Fruit fly (Drosophila melanogaster) whole organism, adult: Measurements from ENCODE around the gene Sfp84E.

Experiments used
- CG11617 ChIP-seq: fragments of 200-800 bp; sonication (Bioruptor generic); optimal IDR thresholded peaks from 2 replicates; lab custom pipeline; 2017; ENCODE audit warnings: mild to moderate bottlenecking, missing biosample characterization, missing genetic modification reagents, missing genetic modification characterization
- CG12768 ChIP-seq: fragments of 200-800 bp; sonication (Bioruptor generic); optimal IDR thresholded peaks from 2 replicates; lab custom pipeline; 2017; ENCODE audit warnings: missing biosample characterization, missing genetic modification characterization, mild to moderate bottlenecking, moderate library complexity, missing genetic modification reagents
- CG14711 ChIP-seq: fragments of 200-800 bp; sonication (Bioruptor generic); optimal IDR thresholded peaks from 2 replicates; lab custom pipeline; 2018; ENCODE audit warnings: missing biosample characterization, mild to moderate bottlenecking, missing genetic modification characterization, moderate library complexity
- CG1620 ChIP-seq: fragments of 200-800 bp; sonication (Bioruptor generic); optimal IDR thresholded peaks from 2 replicates; lab custom pipeline; 2016; ENCODE audit warnings: missing biosample characterization, missing genetic modification characterization
- CG33017 ChIP-seq: fragments of 200-800 bp; sonication (Bioruptor generic); optimal IDR thresholded peaks from 2 replicates; lab custom pipeline; 2018; ENCODE audit warnings: missing biosample characterization, mild to moderate bottlenecking, missing genetic modification characterization, moderate library complexity
- CG5204 ChIP-seq: fragments of 200-800 bp; sonication (Bioruptor generic); optimal IDR thresholded peaks from 2 replicates; lab custom pipeline; 2016; ENCODE audit warnings: missing biosample characterization, missing genetic modification characterization
- CG7045 ChIP-seq: fragments of 200-800 bp; sonication (Bioruptor generic); optimal IDR thresholded peaks from 2 replicates; lab custom pipeline; 2017; ENCODE audit warnings: missing biosample characterization, mild to moderate bottlenecking, missing genetic modification characterization
- CG7101 ChIP-seq: fragments of 200-800 bp; sonication (Bioruptor generic); optimal IDR thresholded peaks from 2 replicates; lab custom pipeline; 2018; ENCODE audit warnings: missing biosample characterization, mild to moderate bottlenecking, missing genetic modification characterization, moderate library complexity
- Clk ChIP-seq: fragments of 200-800 bp; sonication (Bioruptor generic); optimal IDR thresholded peaks from 2 replicates; lab custom pipeline; 2017; ENCODE audit warnings: missing biosample characterization, missing genetic modification characterization
- Crg-1 ChIP-seq: fragments of 200-800 bp; sonication (Bioruptor generic); optimal IDR thresholded peaks from 2 replicates; lab custom pipeline; 2016; ENCODE audit warnings: missing biosample characterization, missing genetic modification characterization
- Hr96 ChIP-seq: fragments of 200-800 bp; sonication (Bioruptor generic); optimal IDR thresholded peaks from 2 replicates; lab custom pipeline; 2016; ENCODE audit warnings: missing biosample characterization, missing genetic modification characterization
- Mnt ChIP-seq: fragments of 200-800 bp; sonication (Bioruptor generic); optimal IDR thresholded peaks from 2 replicates; lab custom pipeline; 2016; ENCODE audit warnings: missing biosample characterization, mild to moderate bottlenecking, missing genetic modification characterization
- bab1 ChIP-seq: fragments of 200-800 bp; sonication (Bioruptor generic); optimal IDR thresholded peaks from 3 replicates; lab custom pipeline; 2019; ENCODE audit warnings: missing biosample characterization, mild to moderate bottlenecking, missing genetic modification characterization, moderate library complexity
- cic ChIP-seq: fragments of 200-800 bp; sonication (Bioruptor generic); optimal IDR thresholded peaks from 2 replicates; lab custom pipeline; 2017; ENCODE audit warnings: missing biosample characterization, mild to moderate bottlenecking, missing genetic modification characterization, moderate library complexity
- cnc ChIP-seq, 2 experiments: fragments of >200 bp; optimal IDR thresholded peaks; 2 replicates each; lab custom pipeline; 2017
- kay ChIP-seq: fragments of 200-800 bp; sonication (Bioruptor generic); peaks from one replicate; lab custom pipeline; 2016; ENCODE audit warnings: missing biosample characterization, missing genetic modification characterization, borderline replicate concordance
- ovo ChIP-seq: fragments of 200-800 bp; sonication (Bioruptor generic); optimal IDR thresholded peaks from 2 replicates; lab custom pipeline; 2016; ENCODE audit warnings: missing biosample characterization, missing genetic modification characterization
- pad ChIP-seq: fragments of 200-800 bp; sonication (Bioruptor generic); optimal IDR thresholded peaks from 3 replicates; lab custom pipeline; 2017; ENCODE audit warnings: missing biosample characterization, missing genetic modification characterization, mild to moderate bottlenecking, moderate library complexity, missing genetic modification reagents
- tj ChIP-seq: fragments of 200-800 bp; sonication (Bioruptor generic); optimal IDR thresholded peaks from 3 replicates; lab custom pipeline; 2017; ENCODE audit warnings: missing biosample characterization, mild to moderate bottlenecking, missing genetic modification characterization, moderate library complexity
- toe ChIP-seq: fragments of 200-800 bp; sonication (Bioruptor generic); optimal IDR thresholded peaks from 2 replicates; lab custom pipeline; 2016; ENCODE audit warnings: missing biosample characterization, missing genetic modification characterization

Gene Sfp84E

dm6 chr3R:7980222-7980621, at the start of gene Sfp84E:
Gene Sfp84E (minus strand): TSS chr3R:7980322.
- TF ChIP-seq bab1 (GFP tag; lab: Kevin White, UChicago) (no peak), CG12768 (GFP tag; lab: Kevin White, UChicago) (no peak), Hr96 (no peak), Mnt (GFP tag; lab: Kevin White, UChicago) (no peak), Clk (no peak), cic (GFP tag; lab: Kevin White, UChicago) (no peak), CG7101 (tag; lab: Kevin White, UChicago) (no peak), pad (no peak), CG1620 (no peak), CG5204 (no peak), kay (no peak), CG14711 (tag; lab: Kevin White, UChicago) (no peak), cnc (optimal IDR thresholded peaks at IDR 0.05; lab: Kevin White, UChicago) (no peak), Crg-1 (no peak), ovo (GFP tag; lab: Kevin White, UChicago) (no peak)

DNA sequence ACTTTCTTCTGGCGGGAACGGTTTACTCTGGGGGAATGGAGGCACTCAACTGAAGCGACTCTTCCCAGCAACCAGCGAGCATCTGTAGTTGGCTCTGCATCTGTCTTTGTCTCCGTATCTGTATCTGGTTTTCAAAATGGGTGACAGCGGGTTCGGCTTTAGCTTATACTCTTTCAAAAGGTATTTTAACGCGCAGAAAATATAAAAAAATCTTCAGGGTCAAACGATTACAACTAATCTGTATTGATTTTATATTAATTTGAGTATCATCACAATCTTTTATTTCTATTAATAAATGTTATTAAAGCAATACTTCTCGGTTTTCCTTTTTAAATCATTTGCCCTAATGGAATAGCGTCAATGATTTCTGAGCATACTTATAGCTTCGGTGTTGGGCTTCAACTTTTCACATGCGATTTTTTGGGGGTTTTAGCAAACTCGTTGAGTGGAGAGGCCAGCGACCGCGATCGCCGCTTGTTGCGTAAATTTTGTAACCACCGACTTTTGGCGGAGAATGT, 49.4 kb upstream of the Sfp84E start, which contains the start of gene ImpE3:
Gene ImpE3 (minus strand): TSS at position 51 of the 518 bp plus-strand sequence.
- TF ChIP-seq CG1620: no peak
- no peak for TF ChIP-seq Crg-1
- TF ChIP-seq CG12768 (GFP tag; lab: Kevin White, UChicago): no peak
- TF ChIP-seq Hr96: no peak
- TF ChIP-seq Clk: no peak
- TF ChIP-seq CG14711 (tag; lab: Kevin White, UChicago): no peak
- TF ChIP-seq CG11617 (GFP tag; lab: Kevin White, UChicago): no peak
- no peak for TF ChIP-seq cic (GFP tag; lab: Kevin White, UChicago)
- TF ChIP-seq bab1 (GFP tag; lab: Kevin White, UChicago): no peak
- no peak for TF ChIP-seq kay
- TF ChIP-seq CG33017 (tag; lab: Kevin White, UChicago): no peak
- TF ChIP-seq pad: no peak
- no peak for TF ChIP-seq Mnt (GFP tag; lab: Kevin White, UChicago)
- TF ChIP-seq tj (GFP tag; lab: Kevin White, UChicago): no peak
- TF ChIP-seq CG7045 (GFP tag; lab: Kevin White, UChicago): no peak
- no peak for TF ChIP-seq CG7101 (tag; lab: Kevin White, UChicago)
- TF ChIP-seq ovo (GFP tag; lab: Kevin White, UChicago): no peak

DNA sequence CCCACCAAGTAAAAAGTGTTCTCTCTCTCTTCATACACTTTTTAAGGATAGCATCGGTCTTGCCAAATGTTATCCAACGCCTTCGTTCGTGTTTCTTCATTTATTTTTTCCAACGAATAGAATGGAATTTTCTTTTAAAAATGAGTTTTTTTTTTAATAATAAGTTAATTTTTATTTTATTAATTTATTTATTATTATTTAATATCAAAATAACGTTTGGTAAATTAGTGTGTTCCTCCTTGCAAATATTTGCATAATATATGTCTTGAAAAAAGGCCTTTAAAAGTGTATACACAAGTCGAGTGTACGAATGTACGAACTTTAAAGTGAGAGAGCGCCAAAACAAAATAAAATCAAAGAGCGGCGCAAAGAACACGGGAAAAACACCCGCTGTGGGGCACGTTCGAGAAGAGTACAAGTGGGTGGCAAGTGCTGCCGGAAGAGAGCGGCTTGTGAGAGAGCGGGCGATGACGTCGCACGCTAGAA, 47.1 kb upstream of the Sfp84E start:
- no peak for TF ChIP-seq Clk
- TF ChIP-seq CG12768 (GFP tag; lab: Kevin White, UChicago): peak; percentile 42
- TF ChIP-seq CG11617 (GFP tag; lab: Kevin White, UChicago): peak; percentile 71
- no peak for TF ChIP-seq CG14711 (tag; lab: Kevin White, UChicago)
- TF ChIP-seq tj (GFP tag; lab: Kevin White, UChicago): peak; percentile 35
- TF ChIP-seq CG7045 (GFP tag; lab: Kevin White, UChicago): peak; percentile 57
- TF ChIP-seq bab1 (GFP tag; lab: Kevin White, UChicago): peak; percentile 13
- TF ChIP-seq pad: peak; percentile 1
- TF ChIP-seq CG7101 (tag; lab: Kevin White, UChicago): peak; percentile 68
- TF ChIP-seq CG33017 (tag; lab: Kevin White, UChicago): peak; percentile 81
- TF ChIP-seq cnc (optimal IDR thresholded peaks at IDR 0.05; lab: Kevin White, UChicago): no peak
- TF ChIP-seq Crg-1: no peak
- no peak for TF ChIP-seq CG1620

DNA sequence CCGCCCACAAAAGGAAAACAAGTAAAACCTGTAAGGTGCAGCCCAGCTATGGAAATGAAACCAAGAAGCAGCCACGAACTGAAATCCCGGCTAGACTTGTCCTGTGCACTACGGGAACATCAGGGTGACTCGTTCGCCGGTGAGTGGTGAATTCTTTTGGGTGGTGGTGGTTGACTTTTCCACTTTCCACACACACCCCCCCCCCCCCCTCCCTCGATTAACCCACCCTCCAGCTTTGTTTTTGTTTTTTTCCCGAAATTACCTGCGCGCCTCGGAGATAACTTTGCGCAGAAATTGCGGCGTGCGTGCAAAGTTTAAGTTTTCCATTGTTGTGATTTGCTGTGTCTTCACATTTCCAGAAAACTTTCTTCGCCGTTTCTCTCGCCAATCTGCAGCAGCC, 46.4 kb upstream of the Sfp84E start:
- TF ChIP-seq toe (GFP tag; lab: Kevin White, UChicago) (no peak), CG5204 (no peak), Mnt (GFP tag; lab: Kevin White, UChicago) (no peak), cic (GFP tag; lab: Kevin White, UChicago) (no peak), CG14711 (tag; lab: Kevin White, UChicago) (no peak), CG1620 (no peak), Crg-1 (no peak), CG11617 (GFP tag; lab: Kevin White, UChicago) (no peak), Hr96 (no peak), cnc (optimal IDR thresholded peaks at IDR 0.05; lab: Kevin White, UChicago) (no peak), CG33017 (tag; lab: Kevin White, UChicago) (no peak), bab1 (GFP tag; lab: Kevin White, UChicago) (no peak), Clk (no peak), CG12768 (GFP tag; lab: Kevin White, UChicago) (no peak), tj (GFP tag; lab: Kevin White, UChicago) (no peak)

DNA sequence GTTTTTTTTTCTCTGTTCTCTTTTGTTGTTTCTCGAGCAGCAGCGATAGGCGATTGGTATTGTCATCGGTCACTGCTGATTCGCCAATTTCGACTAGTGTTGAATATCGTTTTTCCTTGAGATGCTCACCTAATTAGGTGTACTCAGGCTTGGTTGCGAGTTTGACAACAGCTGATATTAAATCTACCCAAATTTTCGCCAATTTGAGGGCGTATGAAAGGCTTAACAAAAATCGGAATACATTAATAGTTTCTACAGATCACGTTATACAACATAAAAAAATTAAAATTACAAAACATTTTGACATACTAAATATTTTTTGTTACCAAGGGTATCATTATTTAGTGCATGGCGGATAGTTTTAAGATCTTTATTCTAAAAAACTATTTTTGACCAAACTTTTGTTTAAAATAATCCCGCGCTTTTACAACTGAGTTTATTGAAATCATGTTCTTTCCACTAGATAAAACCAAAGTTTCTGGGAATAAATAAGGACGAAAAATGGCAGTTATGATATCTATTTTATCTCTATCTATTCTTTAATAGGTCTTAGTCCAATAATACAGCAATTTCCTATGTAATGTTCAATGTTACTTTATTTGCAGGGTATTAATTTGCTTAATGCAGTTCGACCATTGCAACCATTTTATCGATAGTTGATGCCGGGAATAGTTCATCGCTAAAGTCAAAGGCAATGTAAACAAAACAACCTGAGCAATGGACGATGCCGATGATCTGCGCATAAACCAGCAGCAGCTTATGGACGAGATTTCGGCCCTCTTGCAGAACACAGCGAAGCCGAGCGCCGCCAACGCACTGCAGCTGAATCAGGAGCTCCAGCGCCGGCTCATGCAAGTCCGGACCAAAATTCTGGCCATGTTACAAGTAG, 33.2 kb upstream of the Sfp84E start, which contains the start of the genes CG10435 and Pbp95:
Gene CG10435 (minus strand): TSS at position 81 of the 889 bp plus-strand sequence.
Gene Pbp95 (plus strand): TSS at position 671 of the 889 bp plus-strand sequence.
- peak; percentile 49 for TF ChIP-seq pad
- peak; percentile 80 for TF ChIP-seq CG5204
- no peak for TF ChIP-seq kay
- TF ChIP-seq cic (GFP tag; lab: Kevin White, UChicago): no peak
- peak; percentile 33 for TF ChIP-seq bab1 (GFP tag; lab: Kevin White, UChicago)
- peak; percentile 31 for TF ChIP-seq CG14711 (tag; lab: Kevin White, UChicago)
- peak; percentile 57 for TF ChIP-seq CG7101 (tag; lab: Kevin White, UChicago)
- TF ChIP-seq cnc (optimal IDR thresholded peaks at IDR 0.05; lab: Kevin White, UChicago): no peak
- peak; percentile 4 for TF ChIP-seq Hr96
- peak; percentile 66 for TF ChIP-seq CG1620
- no peak for TF ChIP-seq CG33017 (tag; lab: Kevin White, UChicago)
- TF ChIP-seq ovo (GFP tag; lab: Kevin White, UChicago): no peak
- peak; percentile 83 for TF ChIP-seq tj (GFP tag; lab: Kevin White, UChicago)
- TF ChIP-seq CG11617 (GFP tag; lab: Kevin White, UChicago): peak; percentile 72
- TF ChIP-seq Mnt (GFP tag; lab: Kevin White, UChicago): peak; percentile 60
- TF ChIP-seq Crg-1: peak; percentile 54
- TF ChIP-seq CG7045 (GFP tag; lab: Kevin White, UChicago): peak; percentile 37
- TF ChIP-seq CG12768 (GFP tag; lab: Kevin White, UChicago): peak; percentile 39
- TF ChIP-seq Clk: peak; percentile 32
- TF ChIP-seq toe (GFP tag; lab: Kevin White, UChicago): peak; percentile 79
